Worm (Caenorhabditis elegans) whole organism, L1 larva: ENCODE measurements around the gene ceh-53.
A peak's percentile ranks its signal among the peaks of the same experiment; 100 is the strongest.

ENCODE experiments used
- C04F5.9 ChIP-seq: sonication (generic microtip); optimal IDR thresholded peaks from 2 replicates; lab custom pipeline; 2016; ENCODE audit warnings: missing genetic modification characterization, missing compliant biosample characterization
- F16B12.6 ChIP-seq: fragments of 150-350 bp; optimal IDR thresholded peaks from 2 replicates; lab custom pipeline; 2014; ENCODE audit warnings: missing biosample characterization, missing genetic modification characterization
- Y116A8C.19 ChIP-seq: sonication (generic microtip); optimal IDR thresholded peaks from 2 replicates; lab custom pipeline; 2016; ENCODE audit warnings: missing compliant biosample characterization, missing genetic modification characterization, borderline replicate concordance
- blmp-1 ChIP-seq: fragments of 150-350 bp; optimal IDR thresholded peaks from 2 replicates; lab custom pipeline; 2014; ENCODE audit warnings: missing biosample characterization, missing genetic modification characterization
- ceh-63 ChIP-seq: fragments of 200-800 bp; sonication (Bioruptor generic); optimal IDR thresholded peaks from 2 replicates; lab custom pipeline; 2018; ENCODE audit warnings: mild to moderate bottlenecking, missing genetic modification characterization, missing compliant biosample characterization
- ceh-8 ChIP-seq: fragments of 200-800 bp; sonication (Bioruptor generic); optimal IDR thresholded peaks from 2 replicates; lab custom pipeline; 2018; ENCODE audit warnings: mild to moderate bottlenecking, missing genetic modification characterization, moderate library complexity, missing compliant biosample characterization
- ceh-82 ChIP-seq, 3 experiments: fragments of 150-350 bp in 1 of 3; sonication (generic microtip) in 2 of 3; optimal IDR thresholded peaks; 2 replicates each; lab custom pipeline; 2014 to 2017; ENCODE audit warnings: missing biosample characterization in 3 of 3, missing genetic modification characterization in 3 of 3
- ceh-88 ChIP-seq: fragments of 200-800 bp; sonication (Bioruptor generic); IDR thresholded peaks from 2 replicates; pipeline ENCODE4 v1.3.6; 2022; ENCODE audit warnings: missing genetic modification characterization, missing compliant biosample characterization
- ceh-90 ChIP-seq: sonication (generic microtip); optimal IDR thresholded peaks from 2 replicates; lab custom pipeline; 2016; ENCODE audit warnings: missing genetic modification characterization, missing compliant biosample characterization
- ces-1 ChIP-seq: fragments of 150-350 bp; optimal IDR thresholded peaks from 2 replicates; lab custom pipeline; 2014; ENCODE audit warnings: missing biosample characterization, missing genetic modification reagents, missing genetic modification characterization
- dpl-1 ChIP-seq, 3 experiments: fragments of 150-350 bp in 2 of 3; sonication (generic microtip) in 1 of 3; optimal IDR thresholded peaks; 2 replicates each; lab custom pipeline; 2014 to 2017; ENCODE audit warnings: missing biosample characterization in 3 of 3, missing genetic modification characterization in 3 of 3, missing genetic modification reagents in 3 of 3
- dsc-1 ChIP-seq: sonication (generic microtip); optimal IDR thresholded peaks from 2 replicates; lab custom pipeline; 2016; ENCODE audit warnings: mild to moderate bottlenecking, missing genetic modification characterization, missing compliant biosample characterization
- efl-3 ChIP-seq: fragments of 200-800 bp; sonication (Bioruptor generic); optimal IDR thresholded peaks from 2 replicates; lab custom pipeline; 2018; ENCODE audit warnings: mild to moderate bottlenecking, missing genetic modification characterization, missing compliant biosample characterization
- egl-27 ChIP-seq, 2 experiments: fragments of 150-350 bp in 1 of 2; sonication (generic microtip); optimal IDR thresholded peaks; 3 replicates each; lab custom pipeline; 2017 to 2018; ENCODE audit warnings: missing biosample characterization in 2 of 2, missing genetic modification characterization in 2 of 2, missing genetic modification reagents in 2 of 2
- elt-2 ChIP-seq: sonication (generic microtip); optimal IDR thresholded peaks from 2 replicates; lab custom pipeline; 2016; ENCODE audit warnings: missing genetic modification characterization, mild to moderate bottlenecking, inconsistent platforms, missing compliant biosample characterization, missing genetic modification reagents
- ets-5 ChIP-seq: fragments of 200-800 bp; sonication (Bioruptor generic); IDR thresholded peaks from 2 replicates; pipeline ENCODE4 v1.3.6; 2022; ENCODE audit warnings: missing genetic modification characterization, missing compliant biosample characterization
- fkh-10 ChIP-seq: sonication (generic microtip); optimal IDR thresholded peaks from 2 replicates; lab custom pipeline; 2017; ENCODE audit warnings: missing biosample characterization, missing genetic modification reagents, missing genetic modification characterization
- hlh-17 ChIP-seq: fragments of 200-800 bp; sonication (Bioruptor generic); optimal IDR thresholded peaks from 2 replicates; lab custom pipeline; 2018; ENCODE audit warnings: missing genetic modification characterization, mild to moderate bottlenecking, missing compliant biosample characterization, moderate library complexity, borderline replicate concordance
- hpl-2 ChIP-seq: fragments of 150-350 bp; optimal IDR thresholded peaks from 2 replicates; lab custom pipeline; 2014; ENCODE audit warnings: missing biosample characterization, missing genetic modification reagents, missing genetic modification characterization
- irx-1 ChIP-seq: sonication (generic microtip); optimal IDR thresholded peaks from 2 replicates; lab custom pipeline; 2016; ENCODE audit warnings: missing genetic modification characterization, missing compliant biosample characterization
- lin-14 ChIP-seq: fragments of 200-800 bp; sonication (Bioruptor generic); optimal IDR thresholded peaks from 2 replicates; lab custom pipeline; 2018; ENCODE audit warnings: mild to moderate bottlenecking, missing genetic modification characterization, moderate library complexity, missing compliant biosample characterization
- lin-35 ChIP-seq, 2 experiments: fragments of 150-350 bp; optimal IDR thresholded peaks; 2 replicates each; lab custom pipeline; 2014; ENCODE audit warnings: missing biosample characterization in 2 of 2, missing genetic modification characterization in 2 of 2, missing genetic modification reagents in 2 of 2
- lsy-2 ChIP-seq, 2 experiments: fragments of 150-350 bp; optimal IDR thresholded peaks; 2 replicates each; lab custom pipeline; 2014; ENCODE audit warnings: missing biosample characterization in 2 of 2, missing genetic modification characterization in 2 of 2
- mab-9 ChIP-seq: fragments of 200-800 bp; sonication (Bioruptor generic); IDR thresholded peaks from 2 replicates; pipeline ENCODE4 v1.3.6; 2022; ENCODE audit warnings: missing genetic modification reagents, missing genetic modification characterization, missing compliant biosample characterization
- mdl-1 ChIP-seq, 2 experiments: fragments of 150-350 bp; optimal IDR thresholded peaks; 2 replicates each; lab custom pipeline; 2014 to 2017; ENCODE audit warnings: missing biosample characterization in 2 of 2, missing genetic modification characterization in 2 of 2, inconsistent platforms in 1 of 2
- mep-1 ChIP-seq: fragments of 150-350 bp; optimal IDR thresholded peaks from 2 replicates; lab custom pipeline; 2014; ENCODE audit warnings: missing biosample characterization, missing genetic modification characterization
- nhr-19 ChIP-seq: fragments of 200-800 bp; sonication (Bioruptor generic); conservative IDR thresholded peaks from 2 replicates; pipeline ENCODE4 v1.3.6; 2022; ENCODE audit warnings: missing genetic modification characterization, missing compliant biosample characterization
- nhr-20 ChIP-seq: sonication (generic microtip); optimal IDR thresholded peaks from 2 replicates; lab custom pipeline; 2016; ENCODE audit warnings: mild to moderate bottlenecking, missing genetic modification characterization, missing compliant biosample characterization
- nhr-28 ChIP-seq: fragments of 150-350 bp; optimal IDR thresholded peaks from 2 replicates; lab custom pipeline; 2014; ENCODE audit warnings: missing biosample characterization, missing genetic modification characterization
- nhr-47 ChIP-seq: sonication (generic microtip); optimal IDR thresholded peaks from 2 replicates; lab custom pipeline; 2016; ENCODE audit warnings: mild to moderate bottlenecking, missing genetic modification characterization, moderate library complexity, missing compliant biosample characterization
- nhr-71 ChIP-seq: sonication (generic microtip); optimal IDR thresholded peaks from 2 replicates; lab custom pipeline; 2016; ENCODE audit warnings: mild to moderate bottlenecking, missing genetic modification characterization, moderate library complexity, missing compliant biosample characterization
- nhr-85 ChIP-seq: sonication (generic microtip); peaks from one replicate; lab custom pipeline; 2016; ENCODE audit warnings: missing genetic modification characterization, inconsistent platforms, missing compliant biosample characterization
- nhr-90 ChIP-seq: sonication (generic microtip); optimal IDR thresholded peaks from 2 replicates; lab custom pipeline; 2016; ENCODE audit warnings: mild to moderate bottlenecking, missing genetic modification characterization, missing compliant biosample characterization; ENCODE audit not compliant: poor library complexity
- rnt-1 ChIP-seq: sonication (generic microtip); optimal IDR thresholded peaks from 2 replicates; lab custom pipeline; 2016; ENCODE audit warnings: mild to moderate bottlenecking, missing genetic modification characterization, moderate library complexity, missing compliant biosample characterization
- snu-23 ChIP-seq: sonication (generic microtip); optimal IDR thresholded peaks from 2 replicates; lab custom pipeline; 2016; ENCODE audit warnings: missing genetic modification characterization, missing compliant biosample characterization
- sox-4 ChIP-seq: sonication (generic microtip); optimal IDR thresholded peaks from 2 replicates; lab custom pipeline; 2016; ENCODE audit warnings: missing genetic modification characterization, missing compliant biosample characterization
- sptf-1 ChIP-seq: fragments of 150-350 bp; optimal IDR thresholded peaks from 2 replicates; lab custom pipeline; 2014; ENCODE audit warnings: missing biosample characterization, missing genetic modification characterization
- sup-37 ChIP-seq: fragments of 200-800 bp; sonication (Bioruptor generic); optimal IDR thresholded peaks from 2 replicates; lab custom pipeline; 2018; ENCODE audit warnings: mild to moderate bottlenecking, missing genetic modification characterization, missing compliant biosample characterization
- swsn-7 ChIP-seq: sonication (generic microtip); optimal IDR thresholded peaks from 2 replicates; lab custom pipeline; 2016; ENCODE audit warnings: missing genetic modification characterization, missing compliant biosample characterization
- tbx-2 ChIP-seq: sonication (generic microtip); optimal IDR thresholded peaks from 2 replicates; lab custom pipeline; 2016; ENCODE audit warnings: missing genetic modification characterization, missing compliant biosample characterization
- tlp-1 ChIP-seq: fragments of 150-350 bp; optimal IDR thresholded peaks from 2 replicates; lab custom pipeline; 2014; ENCODE audit warnings: missing biosample characterization, missing genetic modification characterization
- unc-130 ChIP-seq: fragments of 150-350 bp; optimal IDR thresholded peaks from 2 replicates; lab custom pipeline; 2017; ENCODE audit warnings: missing biosample characterization, missing genetic modification characterization, inconsistent platforms
- unc-30 ChIP-seq: sonication (generic microtip); optimal IDR thresholded peaks from 2 replicates; lab custom pipeline; 2017; ENCODE audit warnings: missing biosample characterization, missing genetic modification characterization
- unc-62 ChIP-seq: fragments of 150-350 bp; optimal IDR thresholded peaks from 2 replicates; lab custom pipeline; 2014; ENCODE audit warnings: missing biosample characterization, missing genetic modification reagents, missing genetic modification characterization
- unc-86 ChIP-seq: sonication (generic microtip); optimal IDR thresholded peaks from 2 replicates; lab custom pipeline; 2016; ENCODE audit warnings: missing genetic modification characterization, missing compliant biosample characterization
- vab-15 ChIP-seq: sonication (generic microtip); optimal IDR thresholded peaks from 2 replicates; lab custom pipeline; 2017; ENCODE audit warnings: missing genotype, mild to moderate bottlenecking, missing genetic modification characterization, missing compliant biosample characterization
- zip-4 ChIP-seq: fragments of 200-800 bp; sonication (Bioruptor generic); optimal IDR thresholded peaks from 2 replicates; lab custom pipeline; 2018; ENCODE audit warnings: mild to moderate bottlenecking, missing genetic modification characterization, moderate library complexity, missing compliant biosample characterization
- ztf-11 ChIP-seq, 2 experiments: sonication (generic microtip); optimal IDR thresholded peaks; 2 replicates each; lab custom pipeline; 2016 to 2017; ENCODE audit warnings: missing genetic modification characterization in 2 of 2, missing biosample characterization in 1 of 2, missing compliant biosample characterization in 1 of 2
- ztf-4 ChIP-seq: fragments of 150-350 bp; optimal IDR thresholded peaks from 2 replicates; lab custom pipeline; 2014; ENCODE audit warnings: missing biosample characterization, missing genetic modification characterization

The ceh-53 gene

ce11 chrIV:3520957-3521356 lies 22.9 kb downstream of the ceh-53 start (continued):
- TF ChIP-seq lsy-2 (tag; optimal IDR thresholded peaks at IDR 0.05; lab: Kevin White, UChicago), result no peak
- TF ChIP-seq ets-5 (GFP tag; lab: Robert Waterston, UW), result no peak
- TF ChIP-seq ztf-4, result no peak
- TF ChIP-seq unc-62 (GFP tag; lab: Kevin White, UChicago), result no peak
- TF ChIP-seq vab-15 (tag; lab: Kevin White, UChicago), result no peak
- peak; percentile 38 for TF ChIP-seq fkh-10
- no peak for TF ChIP-seq sptf-1 (tag; lab: Kevin White, UChicago)
- peak in 1 of 3 experiments; percentile 38 for TF ChIP-seq ceh-82 (tag; optimal IDR thresholded peaks at IDR 0.05; lab: Kevin White, UChicago)
- no peak for TF ChIP-seq zip-4 (GFP tag; lab: Kevin White, UChicago)
- TF ChIP-seq Y116A8C.19 (tag; lab: Kevin White, UChicago), result no peak
- no peak for TF ChIP-seq nhr-90 (tag; lab: Kevin White, UChicago)
- no peak for TF ChIP-seq nhr-19
- TF ChIP-seq mep-1 (tag; lab: Kevin White, UChicago), result no peak
- no peak for TF ChIP-seq ceh-88
- 0 out of 2 replicates have a peak, but pooled peaks have one; percentile 26 for TF ChIP-seq mab-9
- no peak for TF ChIP-seq nhr-28
- no peak for TF ChIP-seq irx-1
- no peak for TF ChIP-seq egl-27 (tag; optimal IDR thresholded peaks at IDR 0.05; lab: Kevin White, UChicago)
- TF ChIP-seq ceh-90 (tag; lab: Kevin White, UChicago), result no peak
- TF ChIP-seq tlp-1 (tag; lab: Kevin White, UChicago), result no peak
- no peak for TF ChIP-seq ceh-63
- no peak for TF ChIP-seq hpl-2 (GFP tag; lab: Kevin White, UChicago)
- no peak for TF ChIP-seq unc-30 (tag; lab: Kevin White, UChicago)
- TF ChIP-seq elt-2 (tag; lab: Kevin White, UChicago), result no peak
- TF ChIP-seq sup-37 (GFP tag; lab: Kevin White, UChicago), result no peak
- TF ChIP-seq ceh-8 (GFP tag; lab: Kevin White, UChicago), result no peak
- peak; percentile 27 for TF ChIP-seq nhr-47 (tag; lab: Kevin White, UChicago)
- no peak for TF ChIP-seq F16B12.6
- TF ChIP-seq nhr-71 (tag; lab: Kevin White, UChicago), result peak; percentile 31
- peak; percentile 73 for TF ChIP-seq lin-14
- no peak for TF ChIP-seq mdl-1 (tag; optimal IDR thresholded peaks at IDR 0.05; lab: Kevin White, UChicago)
- no peak for TF ChIP-seq nhr-20 (tag; lab: Kevin White, UChicago)
- peak; percentile 14 for TF ChIP-seq swsn-7
- TF ChIP-seq dsc-1 (tag; lab: Kevin White, UChicago), result peak; percentile 61
- no peak for TF ChIP-seq rnt-1 (tag; lab: Kevin White, UChicago)
- peak; percentile 27 for TF ChIP-seq tbx-2
- no peak for TF ChIP-seq snu-23 (GFP tag; lab: Kevin White, UChicago)
- TF ChIP-seq efl-3, result no peak

- TF ChIP-seq sup-37 (GFP tag; lab: Kevin White, UChicago) (no peak), ces-1 (GFP tag; lab: Kevin White, UChicago) (no peak), mep-1 (tag; lab: Kevin White, UChicago) (no peak), sox-4 (tag; lab: Kevin White, UChicago) (no peak), ceh-8 (GFP tag; lab: Kevin White, UChicago) (no peak), lin-14 (peak; percentile 26), nhr-85 (tag; lab: Kevin White, UChicago) (no peak), ceh-82 (tag; optimal IDR thresholded peaks at IDR 0.05; lab: Kevin White, UChicago) (no peak), unc-86 (tag; lab: Kevin White, UChicago) (no peak), hlh-17 (GFP tag; lab: Kevin White, UChicago) (no peak), C04F5.9 (tag; lab: Kevin White, UChicago) (no peak), lin-35 (GFP tag; optimal IDR thresholded peaks at IDR 0.05; lab: Kevin White, UChicago) (no peak), dpl-1 (GFP tag; optimal IDR thresholded peaks at IDR 0.05; lab: Kevin White, UChicago) (no peak), ztf-11 (tag; optimal IDR thresholded peaks at IDR 0.05; lab: Kevin White, UChicago) (no peak), unc-130 (no peak), ceh-88 (no peak), blmp-1 (tag; lab: Kevin White, UChicago) (peak; percentile 47)
These were observed 23.7 kb downstream of the ceh-53 start for ce11 chrIV:3521710-3522109.
